Worm (Caenorhabditis elegans): ENCODE data around the gene rpt-3.

- TF ChIP-seq che-1 (tag; optimal IDR thresholded peaks at IDR 0.05) (no peak), ama-1 (optimal IDR thresholded peaks at IDR 0.05) (no peak), zip-5 (tag; optimal IDR thresholded peaks at IDR 0.05) (no peak), dve-1 (tag; optimal IDR thresholded peaks at IDR 0.05) (no peak), ets-4 (tag; optimal IDR thresholded peaks at IDR 0.05) (no peak), pha-4 (tag; optimal IDR thresholded peaks at IDR 0.05) (no peak), unc-86 (tag; optimal IDR thresholded peaks at IDR 0.05) (no peak), tbx-2 (tag; optimal IDR thresholded peaks at IDR 0.05) (no peak), hlh-6 (tag; optimal IDR thresholded peaks at IDR 0.05) (no peak), nhr-232 (tag; optimal IDR thresholded peaks at IDR 0.05) (no peak), fkh-10 (GFP tag; optimal IDR thresholded peaks at IDR 0.05) (no peak), fax-1 (tag; optimal IDR thresholded peaks at IDR 0.05) (no peak), pat-9 (tag; optimal IDR thresholded peaks at IDR 0.05) (no peak), lim-6 (tag; optimal IDR thresholded peaks at IDR 0.05) (no peak)
Measured at ce11 chrIII:6479439-6479838, 10.2 kb upstream of the rpt-3 start.
